Worm (Caenorhabditis elegans) whole organism, mixed stage, embryonic: ENCODE data around the gene gtf-2H4.

ENCODE experiments used
- nhr-237 ChIP-seq: fragments of 150-350 bp; optimal IDR thresholded peaks from 2 replicates; lab custom pipeline; 2014; ENCODE audit warnings: missing biosample characterization, missing genetic modification characterization
- ztf-11 ChIP-seq: fragments of 150-350 bp; optimal IDR thresholded peaks from 2 replicates; lab custom pipeline; 2014; ENCODE audit warnings: missing biosample characterization, missing genetic modification characterization

DNA sequence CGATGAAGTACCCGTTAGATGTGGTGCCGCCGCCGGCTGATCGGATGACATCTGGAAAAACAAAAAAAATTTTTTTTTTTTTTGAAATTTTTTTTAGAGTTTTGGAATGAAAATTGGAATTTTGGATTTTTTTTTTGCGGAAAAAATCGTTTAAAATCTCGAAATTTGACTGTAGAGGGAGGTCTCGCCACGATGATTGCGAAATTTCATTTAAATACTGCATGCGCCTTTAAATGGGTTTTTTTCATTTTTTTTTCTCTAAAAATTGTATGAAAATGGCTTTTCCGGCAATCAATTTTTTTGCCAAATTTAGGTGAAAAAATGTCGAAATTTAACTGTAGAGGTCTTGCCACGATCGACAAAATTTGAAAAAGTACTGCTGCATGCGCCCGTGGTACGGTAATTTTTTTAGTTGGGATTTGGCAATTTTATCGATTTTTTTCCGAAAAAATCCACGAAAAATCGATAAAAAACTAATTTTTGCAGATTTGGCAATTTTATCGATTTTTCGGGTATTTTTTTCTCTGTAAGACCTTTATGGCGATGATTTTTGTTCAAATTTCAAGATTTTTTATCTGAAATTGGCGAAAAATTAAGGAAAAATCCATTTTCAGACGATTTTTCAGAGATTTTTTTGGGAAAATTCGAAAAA lies at the start of gene gtf-2H4:
- TF ChIP-seq nhr-237 (tag; lab: Kevin White, UChicago): no peak
- no peak for TF ChIP-seq ztf-11
